Fruit fly (Drosophila melanogaster) whole organism, wandering third instar larva: Measurements from ENCODE around the gene tll.

ENCODE experiments used
- Abd-B ChIP-seq: fragments of >200 bp; optimal IDR thresholded peaks from 2 replicates; lab custom pipeline; 2017; ENCODE audit warnings: missing biosample characterization, missing genetic modification characterization
- CG32264 ChIP-seq: fragments of 200-800 bp; sonication (Bioruptor generic); optimal IDR thresholded peaks from 2 replicates; lab custom pipeline; 2016; ENCODE audit warnings: missing biosample characterization, missing genetic modification characterization
- CG9705 ChIP-seq: fragments of 200-800 bp; sonication (Bioruptor generic); optimal IDR thresholded peaks from 2 replicates; lab custom pipeline; 2018; ENCODE audit warnings: missing biosample characterization, mild to moderate bottlenecking, missing genetic modification characterization
- CrebA ChIP-seq: fragments of 200-800 bp; sonication (Bioruptor generic); optimal IDR thresholded peaks from 2 replicates; lab custom pipeline; 2016; ENCODE audit warnings: missing biosample characterization, mild to moderate bottlenecking, missing genetic modification characterization, borderline replicate concordance
- Dfd ChIP-seq: fragments of >200 bp; optimal IDR thresholded peaks from 2 replicates; lab custom pipeline; 2017; ENCODE audit warnings: missing biosample characterization, missing genetic modification characterization
- Dif ChIP-seq: fragments of 200-275, 200-300 bp; sonication (Bioruptor generic); optimal IDR thresholded peaks from 2 replicates; lab custom pipeline; 2018; ENCODE audit warnings: missing biosample characterization, missing genetic modification characterization; ENCODE audit not compliant: partially characterized antibody
- GATAd ChIP-seq: sonication (Bioruptor generic); optimal IDR thresholded peaks from 2 replicates; lab custom pipeline; 2016; ENCODE audit warnings: missing biosample characterization, missing genetic modification characterization
- HLH106 ChIP-seq: fragments of 200-800 bp; optimal IDR thresholded peaks from 3 replicates; lab custom pipeline; 2019; ENCODE audit warnings: missing biosample characterization, mild to moderate bottlenecking, missing genetic modification characterization, moderate library complexity
- Hnf4 ChIP-seq: fragments of 200-800 bp; sonication (Bioruptor generic); optimal IDR thresholded peaks from 2 replicates; lab custom pipeline; 2016; ENCODE audit warnings: missing biosample characterization, mild to moderate bottlenecking, missing genetic modification characterization
- Hr78 ChIP-seq: fragments of >200 bp; optimal IDR thresholded peaks from 2 replicates; lab custom pipeline; 2017; ENCODE audit warnings: missing biosample characterization, missing genetic modification characterization
- Hr83 ChIP-seq: fragments of 200-300 bp; sonication (Bioruptor generic); optimal IDR thresholded peaks from 2 replicates; lab custom pipeline; 2016; ENCODE audit warnings: missing biosample characterization, mild to moderate bottlenecking, missing genetic modification characterization, moderate library complexity; ENCODE audit not compliant: poor library complexity, severe bottlenecking
- Jra ChIP-seq: sonication (Bioruptor generic); optimal IDR thresholded peaks from 2 replicates; lab custom pipeline; 2016; ENCODE audit warnings: missing biosample characterization, missing genetic modification characterization
- Mio ChIP-seq: sonication (Bioruptor generic); optimal IDR thresholded peaks from 2 replicates; lab custom pipeline; 2016; ENCODE audit warnings: missing biosample characterization, missing genetic modification characterization
- Myc ChIP-seq: fragments of >200 bp; optimal IDR thresholded peaks from 2 replicates; lab custom pipeline; 2017
- N ChIP-seq: fragments of >200 bp; optimal IDR thresholded peaks from 2 replicates; lab custom pipeline; 2018; ENCODE audit warnings: missing biosample characterization, missing external identifiers, missing genetic modification characterization
- OdsH ChIP-seq: fragments of 200-800 bp; sonication (Bioruptor generic); optimal IDR thresholded peaks from 2 replicates; lab custom pipeline; 2016; ENCODE audit warnings: missing biosample characterization, mild to moderate bottlenecking, missing genetic modification characterization
- Rel ChIP-seq, 2 experiments: fragments of 200-800 bp; sonication (Bioruptor generic) in 1 of 2; optimal IDR thresholded peaks; 2 replicates in 1 of 2; 3 replicates in 1 of 2; lab custom pipeline; 2016 to 2019; ENCODE audit warnings: mild to moderate bottlenecking in 2 of 2, missing biosample characterization in 2 of 2, missing genetic modification characterization in 2 of 2, moderate library complexity in 1 of 2
- Sp1 ChIP-seq: fragments of 200-800 bp; sonication (Bioruptor generic); optimal IDR thresholded peaks from 3 replicates; lab custom pipeline; 2019; ENCODE audit warnings: missing biosample characterization, mild to moderate bottlenecking, missing genetic modification characterization, moderate library complexity
- Vsx2 ChIP-seq: fragments of 200-300, 225-300 bp; sonication (Bioruptor generic); optimal IDR thresholded peaks from 2 replicates; lab custom pipeline; 2018; ENCODE audit warnings: missing biosample characterization, missing genetic modification characterization; ENCODE audit not compliant: partially characterized antibody
- br ChIP-seq: fragments of 200-800 bp; sonication (Bioruptor generic); optimal IDR thresholded peaks from 2 replicates; lab custom pipeline; 2016; ENCODE audit warnings: missing biosample characterization, missing genetic modification characterization
- brk ChIP-seq: fragments of 200-800 bp; sonication (Bioruptor generic); optimal IDR thresholded peaks from 2 replicates; lab custom pipeline; 2016; ENCODE audit warnings: missing biosample characterization, mild to moderate bottlenecking, missing genetic modification characterization
- dl ChIP-seq, 2 experiments: fragments of 175-275, 200-275 bp in 1 of 2; fragments of 200-275 bp in 1 of 2; sonication (Bioruptor generic); optimal IDR thresholded peaks; lab custom pipeline; 2018; ENCODE audit warnings: mild to moderate bottlenecking in 2 of 2, missing biosample characterization in 2 of 2, missing genetic modification characterization in 2 of 2, moderate library complexity in 2 of 2; ENCODE audit not compliant: partially characterized antibody in 2 of 2, insufficient read depth in 1 of 2
- dmrt93B ChIP-seq: fragments of 200-800 bp; sonication (Bioruptor generic); optimal IDR thresholded peaks from 2 replicates; lab custom pipeline; 2018; ENCODE audit warnings: missing biosample characterization, mild to moderate bottlenecking, missing genetic modification characterization
- dsf ChIP-seq: sonication (Bioruptor generic); optimal IDR thresholded peaks from 2 replicates; lab custom pipeline; 2016; ENCODE audit warnings: missing biosample characterization, missing genetic modification characterization, borderline replicate concordance
- ey ChIP-seq: fragments of 200-800 bp; sonication (Bioruptor generic); optimal IDR thresholded peaks from 2 replicates; lab custom pipeline; 2016; ENCODE audit warnings: missing biosample characterization, missing genetic modification characterization
- foxo ChIP-seq, 2 experiments: fragments of 200-800 bp; sonication (Bioruptor generic); optimal IDR thresholded peaks; 2 replicates in 1 of 2; 3 replicates in 1 of 2; lab custom pipeline; 2016 to 2017; ENCODE audit warnings: missing biosample characterization in 2 of 2, missing genetic modification characterization in 2 of 2
- fru ChIP-seq: fragments of 200-800 bp; sonication (Bioruptor generic); optimal IDR thresholded peaks from 3 replicates; lab custom pipeline; 2016; ENCODE audit warnings: missing biosample characterization, mild to moderate bottlenecking, missing genetic modification characterization
- h ChIP-seq: fragments of 200-800 bp; sonication (Bioruptor generic); optimal IDR thresholded peaks from 3 replicates; lab custom pipeline; 2016; ENCODE audit warnings: missing biosample characterization, mild to moderate bottlenecking, missing genetic modification characterization
- jim ChIP-seq: fragments of 175-275, 200-325 bp; sonication (Bioruptor generic); optimal IDR thresholded peaks from 2 replicates; lab custom pipeline; 2016; ENCODE audit warnings: missing biosample characterization, mild to moderate bottlenecking, missing genetic modification characterization
- lola ChIP-seq: fragments of >200 bp; optimal IDR thresholded peaks from 2 replicates; lab custom pipeline; 2017; ENCODE audit warnings: missing biosample characterization, missing genetic modification characterization
- pan ChIP-seq: fragments of >200 bp; optimal IDR thresholded peaks from 2 replicates; lab custom pipeline; 2017
- psq ChIP-seq: fragments of 200-800 bp; sonication (Bioruptor generic); optimal IDR thresholded peaks from 3 replicates; lab custom pipeline; 2017; ENCODE audit warnings: missing biosample characterization, mild to moderate bottlenecking, missing genetic modification characterization, moderate library complexity
- rgr ChIP-seq: fragments of 200-800 bp; sonication (Bioruptor generic); optimal IDR thresholded peaks from 3 replicates; lab custom pipeline; 2016; ENCODE audit warnings: missing biosample characterization, mild to moderate bottlenecking, missing genetic modification characterization
- sage ChIP-seq: fragments of 200-800 bp; sonication (Bioruptor generic); optimal IDR thresholded peaks from 2 replicates; lab custom pipeline; 2016; ENCODE audit warnings: missing biosample characterization, mild to moderate bottlenecking, missing genetic modification characterization
- sv ChIP-seq: fragments of 200-800 bp; sonication (Bioruptor generic); optimal IDR thresholded peaks from 3 replicates; lab custom pipeline; 2016; ENCODE audit warnings: missing biosample characterization, missing genetic modification characterization
- tai ChIP-seq: sonication (Bioruptor generic); optimal IDR thresholded peaks from 2 replicates; lab custom pipeline; 2016; ENCODE audit warnings: missing biosample characterization, missing genetic modification characterization
- usp ChIP-seq: fragments of >200 bp; optimal IDR thresholded peaks from 2 replicates; lab custom pipeline; 2017; ENCODE audit warnings: missing biosample characterization, missing genetic modification characterization
- woc ChIP-seq: sonication (Bioruptor generic); optimal IDR thresholded peaks from 2 replicates; lab custom pipeline; 2016; ENCODE audit warnings: missing biosample characterization, mild to moderate bottlenecking, missing genetic modification characterization

tll gene

dm6 chr3R:30812023-30812345, 40.1 kb upstream of the tll start:
- TF ChIP-seq dl (GFP tag; optimal IDR thresholded peaks at IDR 0.05; lab: Kevin White, UChicago; ENCODE audit: insufficient read depth in 1 of 2, partially characterized antibody in 2 of 2) = no peak
- TF ChIP-seq jim (GFP tag; lab: Kevin White, UChicago) = no peak
- TF ChIP-seq pan (lab: Kevin White, UChicago) = no peak
- no peak for TF ChIP-seq Jra (GFP tag; lab: Kevin White, UChicago)
- no peak for TF ChIP-seq Hr83 (GFP tag; lab: Kevin White, UChicago)
- no peak for TF ChIP-seq Vsx2 (GFP tag; lab: Kevin White, UChicago)
- TF ChIP-seq usp (GFP tag; lab: Kevin White, UChicago) = no peak
- no peak for TF ChIP-seq woc (GFP tag; lab: Kevin White, UChicago)
- no peak for TF ChIP-seq OdsH (GFP tag; lab: Kevin White, UChicago)
- TF ChIP-seq Sp1 (GFP tag; lab: Kevin White, UChicago) = no peak
- no peak for TF ChIP-seq fru (GFP tag; lab: Kevin White, UChicago)
- TF ChIP-seq HLH106 (tag; lab: Kevin White, UChicago) = no peak
- no peak for TF ChIP-seq Myc (lab: Kevin White, UChicago)
- TF ChIP-seq, all 38 proteins: peak for 0

DNA sequence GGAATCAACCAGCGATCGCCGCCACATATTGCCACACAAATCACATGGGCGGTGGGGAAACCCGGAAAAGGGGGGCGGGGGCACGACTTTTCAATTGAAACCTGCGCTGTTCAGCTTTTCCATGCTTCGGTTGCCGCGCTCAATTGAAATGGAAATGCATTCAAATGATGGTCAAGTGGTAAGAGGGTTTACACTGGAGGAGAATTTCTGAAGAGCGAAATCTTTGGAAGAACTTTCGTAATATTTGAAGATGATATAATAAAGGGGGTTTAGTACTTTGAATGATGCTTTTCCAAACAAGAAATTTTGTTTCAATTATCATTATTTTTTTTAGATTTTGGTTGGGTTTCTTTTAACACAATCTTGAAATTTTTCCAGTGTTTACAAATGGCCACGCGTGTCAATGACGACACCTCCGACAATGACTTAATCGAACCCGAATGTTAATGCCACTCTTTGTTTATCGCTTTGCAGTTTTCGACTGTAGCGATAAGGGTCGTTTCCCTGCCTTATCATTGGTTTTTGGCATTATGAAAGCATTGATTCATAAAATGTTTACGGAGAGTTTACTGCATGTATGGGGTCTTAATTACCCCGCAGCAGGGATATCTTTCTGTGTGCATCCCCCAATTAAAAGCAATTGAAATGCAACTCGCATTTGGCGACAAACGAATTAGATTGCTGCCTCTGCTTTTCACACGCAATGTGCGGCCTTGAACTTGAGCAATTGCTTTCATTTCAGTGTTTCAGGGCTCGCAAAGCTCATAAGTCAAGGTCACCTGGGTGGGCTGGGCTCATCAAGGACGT, 39.5 kb upstream of the tll start:
- TF ChIP-seq psq (GFP tag; lab: Kevin White, UChicago) (peak; percentile 48), fru (GFP tag; lab: Kevin White, UChicago) (peak; percentile 50), lola (no peak), HLH106 (tag; lab: Kevin White, UChicago) (no peak), tai (GFP tag; lab: Kevin White, UChicago) (peak; percentile 35), Mio (GFP tag; lab: Kevin White, UChicago) (no peak), foxo (GFP tag; optimal IDR thresholded peaks at IDR 0.05; lab: Kevin White, UChicago) (peak in 1 of 2 experiments; percentile 56), pan (lab: Kevin White, UChicago) (no peak), Hr83 (GFP tag; lab: Kevin White, UChicago) (peak; percentile 34), OdsH (GFP tag; lab: Kevin White, UChicago) (peak; percentile 57), dl (GFP tag; optimal IDR thresholded peaks at IDR 0.05; lab: Kevin White, UChicago; ENCODE audit: insufficient read depth in 1 of 2, partially characterized antibody in 2 of 2) (no peak), brk (no peak), rgr (GFP tag; lab: Kevin White, UChicago) (peak; percentile 70), CG9705 (GFP tag; lab: Kevin White, UChicago) (no peak), sv (no peak), h (GFP tag; lab: Kevin White, UChicago) (peak; percentile 84), Hnf4 (GFP tag; lab: Kevin White, UChicago) (peak; percentile 33), Hr78 (GFP tag; lab: Kevin White, UChicago) (no peak), Abd-B (GFP tag; lab: Kevin White, UChicago) (no peak), N (GFP tag; lab: Kevin White, UChicago) (no peak), sage (GFP tag; lab: Kevin White, UChicago) (no peak), Jra (GFP tag; lab: Kevin White, UChicago) (no peak), CG32264 (GFP tag; lab: Kevin White, UChicago) (no peak), br (GFP tag; lab: Kevin White, UChicago) (peak; percentile 37), Dif (GFP tag; lab: Kevin White, UChicago) (no peak), Dfd (GFP tag; lab: Kevin White, UChicago) (no peak), Sp1 (GFP tag; lab: Kevin White, UChicago) (peak; percentile 30), Vsx2 (GFP tag; lab: Kevin White, UChicago) (no peak), GATAd (no peak), usp (GFP tag; lab: Kevin White, UChicago) (no peak), dsf (GFP tag; lab: Kevin White, UChicago) (no peak), ey (GFP tag; lab: Kevin White, UChicago) (peak; percentile 59), jim (GFP tag; lab: Kevin White, UChicago) (no peak), Myc (lab: Kevin White, UChicago) (no peak), woc (GFP tag; lab: Kevin White, UChicago) (no peak), CrebA (no peak), dmrt93B (peak; percentile 18), Rel (GFP tag; optimal IDR thresholded peaks at IDR 0.05; lab: Kevin White, UChicago) (no peak), Rel (tag; optimal IDR thresholded peaks at IDR 0.05; lab: Kevin White, UChicago) (peak; percentile 94)
